Fruit fly (Drosophila melanogaster): Measurements from ENCODE around the gene CG14879.

CG14879 gene

DNA sequence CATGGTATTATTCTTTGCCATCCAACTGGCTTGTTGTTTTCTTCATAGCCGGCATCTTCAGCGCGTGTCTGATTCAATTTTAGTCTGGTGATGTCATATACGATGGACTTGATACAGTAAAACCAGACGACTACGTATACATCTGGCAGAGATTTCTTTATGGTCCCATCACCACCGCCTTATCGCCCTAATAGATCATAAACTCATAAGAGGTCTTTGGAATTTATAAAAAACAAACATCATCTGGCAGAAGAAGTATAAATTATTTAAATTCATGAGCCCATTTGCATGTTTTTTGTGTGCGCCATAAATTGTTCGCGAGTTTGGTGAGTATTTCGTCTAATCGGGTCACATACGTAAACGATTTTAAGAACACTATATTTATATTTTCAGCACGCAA, 737 bp downstream of the CG14879 start:
- TF ChIP-seq fd96Ca (GFP tag; IDR thresholded peaks at IDR 0.05): no peak
- no peak for TF ChIP-seq CG10348 (GFP tag; IDR thresholded peaks at IDR 0.05)
- TF ChIP-seq gl (tag; optimal IDR thresholded peaks at IDR 0.05): no peak
- TF ChIP-seq EcR (GFP tag; optimal IDR thresholded peaks at IDR 0.05): no peak
- TF ChIP-seq Pif1A (GFP tag; optimal IDR thresholded peaks at IDR 0.05): no peak
- TF ChIP-seq Snoo (tag; optimal IDR thresholded peaks at IDR 0.05): no peak
- TF ChIP-seq Pif1B (GFP tag; optimal IDR thresholded peaks at IDR 0.05): no peak
- TF ChIP-seq CG34367 (tag; optimal IDR thresholded peaks at IDR 0.05): no peak
- no peak for TF ChIP-seq Ets98B (GFP tag; IDR thresholded peaks at IDR 0.05)
- no peak for TF ChIP-seq CG14655 (GFP tag; optimal IDR thresholded peaks at IDR 0.05)
- no peak for TF ChIP-seq CG8159 (tag; optimal IDR thresholded peaks at IDR 0.05)
- TF ChIP-seq CG8301 (tag; optimal IDR thresholded peaks at IDR 0.05): no peak
- TF ChIP-seq D1 (tag; optimal IDR thresholded peaks at IDR 0.05): no peak
- no peak for TF ChIP-seq CG15710 (tag; optimal IDR thresholded peaks at IDR 0.05)
- TF ChIP-seq CG32121 (GFP tag; IDR thresholded peaks at IDR 0.05): no peak
- TF ChIP-seq rn (GFP tag; IDR thresholded peaks at IDR 0.05): no peak

DNA sequence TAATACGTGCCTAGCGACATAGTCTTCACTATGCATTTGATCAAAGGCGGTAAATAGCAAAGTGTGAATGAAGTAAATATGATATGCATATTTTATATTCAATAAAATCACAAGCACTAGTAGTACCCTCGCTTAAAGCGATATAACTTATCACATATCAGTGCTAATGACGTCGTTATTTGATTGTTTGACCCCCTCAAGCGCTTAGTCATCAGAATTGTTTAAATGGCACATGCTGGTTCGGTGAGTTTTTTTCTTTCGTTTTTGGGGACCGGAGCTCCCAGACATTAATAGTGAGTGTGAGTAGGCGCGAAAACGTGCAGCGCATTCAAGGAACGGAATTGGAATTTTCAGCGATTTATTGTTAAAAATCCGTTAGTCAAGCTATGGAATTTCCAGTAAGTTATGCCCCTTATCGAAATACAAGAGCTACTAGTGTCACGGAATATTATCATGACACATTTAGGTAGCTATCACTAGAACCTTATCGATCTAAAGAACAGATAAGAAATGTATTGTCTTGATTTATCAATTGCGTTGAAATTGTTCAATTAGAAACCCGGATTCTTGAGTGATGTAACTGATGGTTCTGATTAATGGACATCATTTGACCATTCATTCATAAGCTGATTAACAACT, 1.3 kb downstream of the CG14879 start:
- TF ChIP-seq CG17806 (tag; optimal IDR thresholded peaks at IDR 0.05) (no peak), CG13204 (GFP tag; optimal IDR thresholded peaks at IDR 0.05) (no peak), Pif1A (GFP tag; optimal IDR thresholded peaks at IDR 0.05) (no peak)

DNA sequence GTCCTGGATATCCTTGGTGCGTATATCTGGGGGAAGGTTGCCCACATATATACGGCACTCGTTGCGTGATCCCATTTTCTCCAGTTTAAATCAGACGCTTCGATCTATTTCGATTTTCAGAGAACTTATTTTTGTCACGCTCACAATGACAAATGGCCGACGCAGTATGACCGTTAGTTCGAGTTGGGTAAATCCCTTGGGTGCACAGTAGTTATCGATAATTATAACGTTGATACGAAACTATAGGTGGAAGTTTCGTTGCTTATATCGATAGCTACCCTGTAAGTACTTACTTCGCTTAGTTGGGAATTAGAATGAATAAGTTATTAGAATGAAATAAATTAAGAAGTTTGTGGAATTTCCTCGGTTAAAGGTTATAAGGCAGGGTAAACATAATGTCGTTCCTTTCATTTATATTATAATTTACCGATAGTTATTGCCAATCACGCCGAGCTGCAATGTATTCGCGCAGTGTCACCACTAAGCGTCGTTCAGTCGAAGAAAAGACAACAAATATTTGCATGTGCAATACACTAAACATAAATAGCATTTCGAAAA, 7.1 kb downstream of the CG14879 start, which contains the start of the genes SF2 and pad:
Gene SF2, minus strand, starts transcription at position 172 of the 558 bp plus-strand sequence.
Gene pad, plus strand, starts transcription at position 502 of the 558 bp plus-strand sequence.
- peak; percentile 42; the same call in 1 of the 2 replicates for TF ChIP-seq Ets98B (GFP tag; IDR thresholded peaks at IDR 0.05)
- peak; percentile 57 for TF ChIP-seq CG17806 (tag; optimal IDR thresholded peaks at IDR 0.05)
- TF ChIP-seq CG32121 (GFP tag; IDR thresholded peaks at IDR 0.05): 0 out of 2 replicates have a peak, but pooled peaks have one; percentile 14
- peak; percentile 47; the same call in 2 of the 3 replicates for TF ChIP-seq CG4496 (GFP tag; IDR thresholded peaks at IDR 0.05)
- TF ChIP-seq Snoo (tag; optimal IDR thresholded peaks at IDR 0.05): peak; percentile 69
- no peak for TF ChIP-seq gl (tag; optimal IDR thresholded peaks at IDR 0.05)
- peak; percentile 32 for TF ChIP-seq CG9948 (tag; optimal IDR thresholded peaks at IDR 0.05)
- TF ChIP-seq CG12605 (GFP tag; IDR thresholded peaks at IDR 0.05): no peak
- no peak for TF ChIP-seq CG13204 (GFP tag; optimal IDR thresholded peaks at IDR 0.05)
- TF ChIP-seq CG8301 (tag; optimal IDR thresholded peaks at IDR 0.05): peak; percentile 29
- TF ChIP-seq CG8159 (tag; optimal IDR thresholded peaks at IDR 0.05): peak; percentile 75
- peak; percentile 69 for TF ChIP-seq CG15710 (tag; optimal IDR thresholded peaks at IDR 0.05)
- TF ChIP-seq Pif1B (GFP tag; optimal IDR thresholded peaks at IDR 0.05): no peak
- no peak for TF ChIP-seq rn (GFP tag; IDR thresholded peaks at IDR 0.05)
- TF ChIP-seq CG34367 (tag; optimal IDR thresholded peaks at IDR 0.05): peak; percentile 35

DNA sequence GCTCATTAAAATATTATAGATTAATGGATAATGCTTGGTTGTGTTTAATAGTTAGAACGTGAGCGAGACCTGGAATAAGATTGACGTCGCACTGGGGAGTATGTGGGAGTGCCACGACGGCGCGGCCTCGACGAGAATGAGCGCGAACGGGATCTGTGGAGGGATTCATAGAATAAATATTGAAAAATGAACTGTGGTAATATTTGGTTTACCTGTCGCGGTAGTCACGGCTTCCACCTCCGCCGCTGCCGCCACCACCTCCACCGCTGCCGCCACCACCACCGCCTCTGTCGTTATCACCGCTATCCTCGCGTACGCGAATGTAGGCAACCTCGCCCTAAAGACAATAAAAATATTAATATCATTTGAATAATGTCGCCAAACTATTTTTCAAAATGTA, 8.4 kb downstream of the CG14879 start:
- TF ChIP-seq CG4496 (GFP tag; IDR thresholded peaks at IDR 0.05): 0 out of 3 replicates have a peak, but pooled peaks have one; percentile 44
- TF ChIP-seq CG12605 (GFP tag; IDR thresholded peaks at IDR 0.05): no peak
- TF ChIP-seq Ets98B (GFP tag; IDR thresholded peaks at IDR 0.05): peak; percentile 17; the same call in 1 of the 2 replicates
- peak; percentile 51 for TF ChIP-seq gl (tag; optimal IDR thresholded peaks at IDR 0.05)
- TF ChIP-seq CG13204 (GFP tag; optimal IDR thresholded peaks at IDR 0.05): peak; percentile 30
- TF ChIP-seq EcR (GFP tag; optimal IDR thresholded peaks at IDR 0.05): no peak
- TF ChIP-seq CG32121 (GFP tag; IDR thresholded peaks at IDR 0.05): peak; percentile 20; the same call in 1 of the 2 replicates
- no peak for TF ChIP-seq Pif1A (GFP tag; optimal IDR thresholded peaks at IDR 0.05)
- peak; percentile 4 for TF ChIP-seq CG15710 (tag; optimal IDR thresholded peaks at IDR 0.05)
- TF ChIP-seq CG34367 (tag; optimal IDR thresholded peaks at IDR 0.05): no peak
- TF ChIP-seq Pif1B (GFP tag; optimal IDR thresholded peaks at IDR 0.05): no peak

DNA sequence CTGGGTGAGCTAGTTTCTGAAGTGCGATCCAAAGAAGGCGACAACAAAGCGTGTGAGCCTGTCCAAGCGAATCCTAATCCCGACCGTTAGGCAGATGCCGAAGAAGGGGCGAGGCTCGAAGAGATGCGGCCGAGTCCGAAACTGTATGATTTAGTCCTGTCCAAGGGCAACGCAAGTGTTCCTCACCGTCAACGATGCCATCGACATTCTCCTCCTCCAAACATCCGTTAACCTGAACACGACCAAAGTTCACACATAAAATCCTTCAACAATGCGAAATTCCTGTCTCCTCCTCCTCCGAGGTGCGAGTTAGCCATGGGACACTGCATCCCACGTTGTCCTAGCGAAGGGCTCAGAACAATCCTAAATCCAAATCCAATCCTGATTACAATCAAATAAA, 9.6 kb downstream of the CG14879 start, which contains the start of gene Sulf1:
Gene Sulf1, minus strand, starts transcription at position 101 of the 400 bp plus-strand sequence.
- TF ChIP-seq EcR (GFP tag; optimal IDR thresholded peaks at IDR 0.05) (no peak), fd96Ca (GFP tag; IDR thresholded peaks at IDR 0.05) (no peak), Ets98B (GFP tag; IDR thresholded peaks at IDR 0.05) (no peak), Snoo (tag; optimal IDR thresholded peaks at IDR 0.05) (no peak), D1 (tag; optimal IDR thresholded peaks at IDR 0.05) (no peak), CG8159 (tag; optimal IDR thresholded peaks at IDR 0.05) (no peak), gl (tag; optimal IDR thresholded peaks at IDR 0.05) (no peak), CG34367 (tag; optimal IDR thresholded peaks at IDR 0.05) (no peak), CG14655 (GFP tag; optimal IDR thresholded peaks at IDR 0.05) (no peak), Pif1B (GFP tag; optimal IDR thresholded peaks at IDR 0.05) (no peak), CG4496 (GFP tag; IDR thresholded peaks at IDR 0.05) (no peak), CG8301 (tag; optimal IDR thresholded peaks at IDR 0.05) (no peak), CG9948 (tag; optimal IDR thresholded peaks at IDR 0.05) (no peak), CG12605 (GFP tag; IDR thresholded peaks at IDR 0.05) (no peak)

DNA sequence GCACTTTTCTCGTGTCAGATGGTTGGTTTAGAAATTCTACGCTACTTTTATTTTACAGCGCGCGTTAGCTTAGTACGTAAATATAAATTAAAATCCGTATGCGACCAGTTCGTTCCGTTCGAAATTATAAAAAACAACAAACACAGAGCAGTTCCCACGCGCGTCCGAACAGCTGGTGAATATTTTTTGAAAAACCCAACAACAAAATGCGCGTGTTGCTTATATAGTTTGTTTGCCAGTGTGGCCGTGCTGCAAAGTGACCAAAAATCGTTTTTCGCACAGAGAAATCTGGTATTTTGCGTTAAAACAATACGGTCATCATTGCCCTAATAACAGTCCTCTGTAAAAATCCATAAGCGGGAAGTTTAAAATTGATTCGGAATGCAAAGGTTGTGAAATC, 10.7 kb downstream of the CG14879 start:
- TF ChIP-seq rn (GFP tag; IDR thresholded peaks at IDR 0.05) (no peak), EcR (GFP tag; optimal IDR thresholded peaks at IDR 0.05) (peak; percentile 29), Ets98B (GFP tag; IDR thresholded peaks at IDR 0.05) (0 out of 2 replicates have a peak, but pooled peaks have one; percentile 25)
